Fruit fly (Drosophila melanogaster): ENCODE results near the gene CG10435.

- no peak for TF ChIP-seq acj6 (GFP tag; optimal IDR thresholded peaks at IDR 0.05)
- TF ChIP-seq CG6163 (GFP tag; IDR thresholded peaks at IDR 0.05): no peak
- no peak for TF ChIP-seq achi (GFP tag; optimal IDR thresholded peaks at IDR 0.05)
- TF ChIP-seq Blimp-1 (GFP tag; optimal IDR thresholded peaks at IDR 0.05): no peak
- no peak for TF ChIP-seq Gug (GFP tag; IDR thresholded peaks at IDR 0.05)
Measured at dm6 chr3R:8009080-8009620, 3.9 kb downstream of the CG10435 start, which contains the start of the genes CG11052 and CG3223.

Measured in whole organism, prepupa.